Fruit fly (Drosophila melanogaster) whole organism, embryonic: Measurements from ENCODE around the gene GlnRS.
A peak's percentile ranks its signal among the peaks of the same experiment; 100 is the strongest.

Source experiments
- Abd-B ChIP-seq: fragments of 200-800 bp; sonication (Bioruptor generic); optimal IDR thresholded peaks from 2 replicates; lab custom pipeline; 2018; ENCODE audit warnings: missing biosample characterization, mild to moderate bottlenecking, missing genetic modification characterization, moderate library complexity
- Adf1 ChIP-seq: fragments of 200-800 bp; sonication (Bioruptor generic); IDR thresholded peaks from 2 replicates; pipeline ENCODE4 v1.3.6; 2022; ENCODE audit warnings: missing biosample characterization, missing genetic modification characterization
- Aef1 ChIP-seq: fragments of 200-800 bp; sonication (Bioruptor generic); IDR thresholded peaks from 3 replicates; pipeline ENCODE4 v1.3.6; 2022; ENCODE audit warnings: missing biosample characterization, missing genetic modification characterization
- CG1024 ChIP-seq: fragments of 200-800 bp; sonication (Bioruptor generic); IDR thresholded peaks from 2 replicates; pipeline ENCODE4 v1.3.6; 2022; ENCODE audit warnings: missing biosample characterization, missing genetic modification characterization
- CG10267 ChIP-seq: fragments of 200-800 bp; sonication (Bioruptor generic); optimal IDR thresholded peaks from 2 replicates; lab custom pipeline; 2018; ENCODE audit warnings: missing biosample characterization, mild to moderate bottlenecking, missing genetic modification characterization, moderate library complexity
- CG10462 ChIP-seq: fragments of 200-800 bp; sonication (Bioruptor generic); optimal IDR thresholded peaks from 2 replicates; lab custom pipeline; 2016; ENCODE audit warnings: missing biosample characterization, missing genetic modification characterization
- CG10565 ChIP-seq: fragments of 200-800 bp; sonication (Bioruptor generic); optimal IDR thresholded peaks from 3 replicates; lab custom pipeline; 2016; ENCODE audit warnings: missing biosample characterization, mild to moderate bottlenecking, missing genetic modification characterization
- CG11247 ChIP-seq: fragments of 200-800 bp; sonication (Bioruptor generic); IDR thresholded peaks from 2 replicates; pipeline ENCODE4 v1.3.6; 2022; ENCODE audit warnings: missing biosample characterization, missing genetic modification characterization
- CG11504 ChIP-seq: fragments of 200-800 bp; sonication (Bioruptor generic); optimal IDR thresholded peaks from 3 replicates; lab custom pipeline; 2019; ENCODE audit warnings: missing biosample characterization, mild to moderate bottlenecking, missing genetic modification characterization, moderate library complexity
- CG12219 ChIP-seq: fragments of 200-800 bp; sonication (Bioruptor generic); optimal IDR thresholded peaks from 3 replicates; lab custom pipeline; 2018; ENCODE audit warnings: missing biosample characterization, mild to moderate bottlenecking, missing genetic modification characterization
- CG13894 ChIP-seq: fragments of 200-800 bp; sonication (Bioruptor generic); optimal IDR thresholded peaks from 3 replicates; lab custom pipeline; 2018; ENCODE audit warnings: missing biosample characterization, mild to moderate bottlenecking, missing genetic modification characterization, moderate library complexity
- CG14710 ChIP-seq: fragments of 200-800 bp; sonication (Bioruptor generic); optimal IDR thresholded peaks from 3 replicates; lab custom pipeline; 2019; ENCODE audit warnings: missing biosample characterization, mild to moderate bottlenecking, missing genetic modification characterization, moderate library complexity
- CG17359 ChIP-seq: fragments of 200-800 bp; sonication (Bioruptor generic); optimal IDR thresholded peaks from 3 replicates; lab custom pipeline; 2018; ENCODE audit warnings: missing biosample characterization, mild to moderate bottlenecking, missing genetic modification characterization, moderate library complexity
- CG17568 ChIP-seq: fragments of 200-800 bp; sonication (Bioruptor generic); optimal IDR thresholded peaks from 2 replicates; lab custom pipeline; 2018; ENCODE audit warnings: missing biosample characterization, mild to moderate bottlenecking, missing genetic modification characterization, moderate library complexity
- CG1792 ChIP-seq: fragments of 200-800 bp; sonication (Bioruptor generic); optimal IDR thresholded peaks from 2 replicates; lab custom pipeline; 2016; ENCODE audit warnings: missing biosample characterization, missing genetic modification characterization
- CG2875 ChIP-seq: fragments of 200-800 bp; sonication (Bioruptor generic); optimal IDR thresholded peaks from 2 replicates; lab custom pipeline; 2017; ENCODE audit warnings: missing biosample characterization, mild to moderate bottlenecking, missing genetic modification characterization, missing genetic modification reagents
- CG30403 ChIP-seq: fragments of 200-800 bp; sonication (Bioruptor generic); optimal IDR thresholded peaks from 3 replicates; lab custom pipeline; 2016; ENCODE audit warnings: missing biosample characterization, missing genetic modification characterization
- CG30431 ChIP-seq: fragments of 200-800 bp; sonication (Bioruptor generic); optimal IDR thresholded peaks from 2 replicates; lab custom pipeline; 2017; ENCODE audit warnings: missing biosample characterization, missing genetic modification characterization
- CG32772 ChIP-seq: fragments of 200-800 bp; sonication (Bioruptor generic); IDR thresholded peaks from 2 replicates; pipeline ENCODE4 v1.3.6; 2022; ENCODE audit warnings: missing biosample characterization, missing genetic modification characterization
- CG34376 ChIP-seq: fragments of 200-800 bp; sonication (Bioruptor generic); optimal IDR thresholded peaks from 2 replicates; lab custom pipeline; 2018; ENCODE audit warnings: missing biosample characterization, mild to moderate bottlenecking, missing genetic modification characterization
- CG42726 ChIP-seq: fragments of 200-800 bp; sonication (Bioruptor generic); IDR thresholded peaks from 2 replicates; pipeline ENCODE4 v1.3.6; 2022; ENCODE audit warnings: missing biosample characterization, missing genetic modification characterization; ENCODE audit not compliant: partially characterized antibody
- CG4707 ChIP-seq: fragments of 200-800 bp; sonication (Bioruptor generic); optimal IDR thresholded peaks from 2 replicates; lab custom pipeline; 2018; ENCODE audit warnings: missing biosample characterization, mild to moderate bottlenecking, missing genetic modification characterization, moderate library complexity
- CG6765 ChIP-seq: fragments of 200-800 bp; sonication (Bioruptor generic); optimal IDR thresholded peaks from 3 replicates; lab custom pipeline; 2017; ENCODE audit warnings: missing biosample characterization, mild to moderate bottlenecking, missing genetic modification characterization
- CG7271 ChIP-seq: fragments of 200-800 bp; sonication (Bioruptor generic); optimal IDR thresholded peaks from 2 replicates; lab custom pipeline; 2018; ENCODE audit warnings: missing biosample characterization, mild to moderate bottlenecking, missing genetic modification characterization, moderate library complexity
- CG7839 ChIP-seq: fragments of 200-800 bp; sonication (Bioruptor generic); optimal IDR thresholded peaks from 3 replicates; lab custom pipeline; 2018; ENCODE audit warnings: missing biosample characterization, mild to moderate bottlenecking, missing genetic modification characterization, moderate library complexity
- CG8290 ChIP-seq, 3 experiments: fragments of 200-800 bp; sonication (Bioruptor generic); optimal IDR thresholded peaks; 2 replicates each; lab custom pipeline; 2016 to 2019; ENCODE audit warnings: missing biosample characterization in 3 of 3, missing genetic modification characterization in 3 of 3, mild to moderate bottlenecking in 2 of 3, moderate library complexity in 1 of 3
- CHES-1-like ChIP-seq: fragments of 200-800 bp; sonication (Bioruptor generic); optimal IDR thresholded peaks from 2 replicates; lab custom pipeline; 2016; ENCODE audit warnings: missing biosample characterization, missing genetic modification characterization
- Chrac-16 ChIP-seq: fragments of 200-800 bp; sonication (Bioruptor generic); optimal IDR thresholded peaks from 3 replicates; lab custom pipeline; 2016; ENCODE audit warnings: missing biosample characterization, missing genetic modification characterization
- D19A ChIP-seq: fragments of 200-800 bp; optimal IDR thresholded peaks from 3 replicates; lab custom pipeline; 2019; ENCODE audit warnings: missing biosample characterization, mild to moderate bottlenecking, missing genetic modification characterization, moderate library complexity
- Doc2 ChIP-seq: fragments of 200-800 bp; sonication (Bioruptor generic); IDR thresholded peaks from 2 replicates; pipeline ENCODE4 v1.3.6; 2022; ENCODE audit warnings: missing biosample characterization, missing genetic modification characterization
- ERR ChIP-seq: fragments of 200-800 bp; sonication (Bioruptor generic); optimal IDR thresholded peaks from 2 replicates; lab custom pipeline; 2016; ENCODE audit warnings: missing biosample characterization, missing genetic modification characterization
- Fer1 ChIP-seq: fragments of 200-800 bp; sonication (Bioruptor generic); optimal IDR thresholded peaks from 2 replicates; lab custom pipeline; 2017; ENCODE audit warnings: missing biosample characterization, mild to moderate bottlenecking, missing genetic modification characterization
- Lpt ChIP-seq: fragments of >200 bp; optimal IDR thresholded peaks from 2 replicates; lab custom pipeline; 2018; ENCODE audit warnings: missing biosample characterization, missing genetic modification characterization
- Max ChIP-seq: fragments of 200-800 bp; sonication (Bioruptor generic); optimal IDR thresholded peaks from 2 replicates; lab custom pipeline; 2016; ENCODE audit warnings: missing biosample characterization, mild to moderate bottlenecking, missing genetic modification characterization
- Mes4 ChIP-seq: fragments of 200-800 bp; sonication (Bioruptor generic); optimal IDR thresholded peaks from 2 replicates; lab custom pipeline; 2016; ENCODE audit warnings: missing biosample characterization, missing genetic modification characterization
- Nf-YB ChIP-seq: fragments of 200-800 bp; sonication (Bioruptor generic); optimal IDR thresholded peaks from 3 replicates; lab custom pipeline; 2019; ENCODE audit warnings: missing biosample characterization, mild to moderate bottlenecking, missing genetic modification characterization, moderate library complexity
- Rx ChIP-seq: fragments of 200-800 bp; sonication (Bioruptor generic); IDR thresholded peaks from 2 replicates; pipeline ENCODE4 v1.3.6; 2022; ENCODE audit warnings: missing biosample characterization, missing genetic modification characterization
- cg ChIP-seq: fragments of 200-800 bp; sonication (Bioruptor generic); optimal IDR thresholded peaks from 3 replicates; lab custom pipeline; 2019; ENCODE audit warnings: missing biosample characterization, mild to moderate bottlenecking, missing genetic modification characterization, moderate library complexity
- dmrt11E ChIP-seq: fragments of 200-800 bp; sonication (Bioruptor generic); optimal IDR thresholded peaks from 3 replicates; lab custom pipeline; 2018; ENCODE audit warnings: missing biosample characterization, mild to moderate bottlenecking, missing genetic modification characterization, moderate library complexity
- fru ChIP-seq: fragments of >200 bp; optimal IDR thresholded peaks from 2 replicates; lab custom pipeline; 2017
- kni ChIP-seq: fragments of 200-800 bp; sonication (Bioruptor generic); optimal IDR thresholded peaks from 3 replicates; lab custom pipeline; 2017; ENCODE audit warnings: mild to moderate bottlenecking, missing biosample characterization, missing genetic modification reagents, missing genetic modification characterization
- lab ChIP-seq: fragments of 200-800 bp; sonication (Bioruptor generic); optimal IDR thresholded peaks from 3 replicates; lab custom pipeline; 2017; ENCODE audit warnings: missing biosample characterization, missing genetic modification characterization, mild to moderate bottlenecking, moderate library complexity, missing genetic modification reagents
- otp ChIP-seq: fragments of 200-800 bp; sonication (Bioruptor generic); IDR thresholded peaks from 3 replicates; pipeline ENCODE4, ENCODE4 v1.3.6; 2022; ENCODE audit warnings: missing biosample characterization, missing genetic modification characterization
- pho ChIP-seq: fragments of 200-800 bp; sonication (Bioruptor generic); optimal IDR thresholded peaks from 2 replicates; lab custom pipeline; 2016; ENCODE audit warnings: missing biosample characterization, missing genetic modification characterization
- pros ChIP-seq: fragments of 200-800 bp; sonication (Bioruptor generic); optimal IDR thresholded peaks from 3 replicates; lab custom pipeline; 2019; ENCODE audit warnings: missing biosample characterization, mild to moderate bottlenecking, missing genetic modification characterization, moderate library complexity
- sob ChIP-seq: fragments of 200-800 bp; sonication (Bioruptor generic); IDR thresholded peaks from 2 replicates; pipeline ENCODE4 v1.3.6; 2022; ENCODE audit warnings: missing biosample characterization, missing genetic modification characterization
- toy ChIP-seq: fragments of 200-800 bp; sonication (Bioruptor generic); IDR thresholded peaks from 2 replicates; pipeline ENCODE4 v1.3.6; 2022; ENCODE audit warnings: missing biosample characterization, missing genetic modification characterization
- vnd ChIP-seq: fragments of 200-800 bp; sonication (Bioruptor generic); IDR thresholded peaks from 3 replicates; pipeline ENCODE4 v1.3.6; 2022; ENCODE audit warnings: missing biosample characterization, missing genetic modification characterization; ENCODE audit not compliant: partially characterized antibody
- wor ChIP-seq: fragments of 200-800 bp; sonication (Bioruptor generic); IDR thresholded peaks from 2 replicates; pipeline ENCODE4 v1.3.6; 2022; ENCODE audit warnings: missing biosample characterization, missing genetic modification characterization

The GlnRS gene

DNA sequence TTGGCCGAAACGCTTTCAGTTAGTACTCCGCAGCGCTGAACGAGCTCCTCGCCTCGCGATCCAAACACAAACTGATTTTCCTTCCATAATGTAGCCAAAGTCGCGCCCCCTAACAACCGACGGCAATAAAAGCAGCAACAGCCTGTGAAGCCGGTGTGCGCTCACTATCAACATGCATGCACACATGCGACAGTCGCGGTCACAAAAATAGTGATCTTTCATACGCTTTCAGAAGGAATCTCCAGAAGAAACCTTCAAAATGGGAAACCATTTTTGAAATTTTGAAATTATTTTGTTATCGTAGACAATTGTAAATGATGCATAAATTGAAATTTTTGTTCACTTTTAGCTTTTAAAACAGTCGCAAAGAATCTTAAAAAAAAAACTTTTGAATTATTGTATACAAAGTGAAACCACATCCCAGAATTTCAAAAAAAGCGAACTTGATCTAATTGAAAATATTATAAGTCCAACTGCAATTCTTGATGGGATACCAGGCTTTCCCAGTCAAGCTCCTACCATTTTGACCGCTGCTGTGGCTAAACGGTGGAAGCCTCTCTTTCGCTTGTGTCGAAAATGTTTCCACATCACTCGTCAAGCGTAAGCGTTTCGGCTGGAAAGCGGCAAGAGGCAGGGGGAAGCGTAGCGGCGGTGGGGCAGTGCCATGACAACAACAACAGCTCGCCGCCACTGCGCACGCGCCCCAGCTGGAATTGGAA lies 33.1 kb downstream of the GlnRS start, which contains the start of gene Cad96Cb (continued):
- TF ChIP-seq wor (peak; percentile 66), Abd-B (GFP tag; lab: Kevin White, UChicago) (peak; percentile 77), CG2875 (GFP tag; lab: Kevin White, UChicago) (peak; percentile 87), pros (GFP tag; lab: Kevin White, UChicago) (no peak), Max (GFP tag; lab: Kevin White, UChicago) (peak; percentile 78), CHES-1-like (GFP tag; lab: Kevin White, UChicago) (peak; percentile 52), Fer1 (GFP tag; lab: Kevin White, UChicago) (no peak), CG1024 (GFP tag; lab: Robert Waterston, UW) (0 out of 2 replicates have a peak, but pooled peaks have one; percentile 12), CG14710 (tag; lab: Kevin White, UChicago) (peak; percentile 93), fru (lab: Kevin White, UChicago) (no peak), CG4707 (peak; percentile 48), CG11247 (GFP tag; lab: Robert Waterston, UW) (peak; percentile 30; the same call in 1 of the 2 replicates), D19A (tag; lab: Kevin White, UChicago) (peak; percentile 84), CG10462 (GFP tag; lab: Kevin White, UChicago) (peak; percentile 72), CG7839 (tag; lab: Kevin White, UChicago) (peak; percentile 90), CG30403 (peak; percentile 92), dmrt11E (tag; lab: Kevin White, UChicago) (peak; percentile 89), sob (GFP tag; lab: Robert Waterston, UW) (no peak), toy (no peak), CG17568 (GFP tag; lab: Kevin White, UChicago) (no peak), Nf-YB (GFP tag; lab: Kevin White, UChicago) (peak; percentile 67), CG6765 (GFP tag; lab: Kevin White, UChicago) (peak; percentile 63), CG34376 (peak; percentile 1), CG13894 (tag; lab: Kevin White, UChicago) (no peak), CG1792 (peak; percentile 63), Mes4 (GFP tag; lab: Kevin White, UChicago) (peak; percentile 85), otp (GFP tag; lab: Robert Waterston, UW) (peak; percentile 38; the same call in 1 of the 3 replicates), CG7271 (tag; lab: Kevin White, UChicago) (no peak), Lpt (GFP tag; lab: Kevin White, UChicago) (no peak), cg (GFP tag; lab: Kevin White, UChicago) (no peak), ERR (GFP tag; lab: Kevin White, UChicago) (peak; percentile 54), pho (GFP tag; lab: Kevin White, UChicago) (peak; percentile 63), vnd (GFP tag; lab: Robert Waterston, UW) (no peak), CG32772 (GFP tag; lab: Robert Waterston, UW) (no peak), CG17359 (tag; lab: Kevin White, UChicago) (peak; percentile 83), kni (GFP tag; lab: Kevin White, UChicago) (peak; percentile 53), lab (GFP tag; lab: Kevin White, UChicago) (peak; percentile 71), Aef1 (GFP tag; lab: Robert Waterston, UW) (peak; percentile 45; the same call in 1 of the 3 replicates), Adf1 (GFP tag; lab: Robert Waterston, UW) (no peak), Doc2 (no peak), CG10267 (peak; percentile 84), CG42726 (no peak), CG8290 (GFP tag; optimal IDR thresholded peaks at IDR 0.05; lab: Kevin White, UChicago) (no peak), CG8290 (tag; optimal IDR thresholded peaks at IDR 0.05; lab: Kevin White, UChicago) (peak in 1 of 2 experiments; percentile 3), CG30431 (peak; percentile 68), CG12219 (GFP tag; lab: Kevin White, UChicago) (peak; percentile 69), Chrac-16 (GFP tag; lab: Kevin White, UChicago) (peak; percentile 83), CG11504 (peak; percentile 92), CG10565 (GFP tag; lab: Kevin White, UChicago) (peak; percentile 28), Rx (GFP tag; lab: Robert Waterston, UW) (no peak)
